Worm (Caenorhabditis elegans): ENCODE data around the gene T12D8.10.

DNA sequence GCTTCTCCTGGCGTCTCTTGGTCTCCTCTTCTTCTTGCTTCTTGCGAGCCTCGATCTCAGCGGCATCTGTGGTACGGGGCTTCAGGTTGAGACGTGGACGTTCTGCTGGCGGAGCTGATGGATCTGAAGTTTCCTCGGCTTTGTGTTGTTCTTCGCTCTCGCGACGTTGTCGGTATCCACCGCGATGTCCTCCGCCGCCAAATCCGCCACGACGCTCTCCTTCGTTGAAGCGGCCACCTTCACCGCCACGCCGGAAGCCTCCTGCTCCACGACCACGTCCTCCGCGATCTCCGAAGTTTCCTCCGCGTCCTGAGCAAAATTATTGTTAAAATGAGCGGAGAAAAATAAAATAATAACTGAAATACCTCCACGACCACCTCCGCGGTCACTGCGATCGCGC, 649 bp upstream of the T12D8.10 start:
- no peak for TF ChIP-seq unc-62 (GFP tag; optimal IDR thresholded peaks at IDR 0.05)
- no peak for TF ChIP-seq flh-1 (GFP tag; optimal IDR thresholded peaks at IDR 0.05)
- TF ChIP-seq sem-2 (GFP tag; optimal IDR thresholded peaks at IDR 0.05) = no peak
- no peak for TF ChIP-seq elt-3 (tag; optimal IDR thresholded peaks at IDR 0.05)
- TF ChIP-seq ham-2 (GFP tag; optimal IDR thresholded peaks at IDR 0.05) = no peak
- no peak for TF ChIP-seq snpc-4 (tag; optimal IDR thresholded peaks at IDR 0.05)
- TF ChIP-seq ces-1 (GFP tag; optimal IDR thresholded peaks at IDR 0.05) = no peak
- TF ChIP-seq ztf-11 (tag; optimal IDR thresholded peaks at IDR 0.05) = no peak
- TF ChIP-seq cnd-1 (tag; optimal IDR thresholded peaks at IDR 0.05) = no peak

All from whole organism, mixed stage, embryonic.